Worm (Caenorhabditis elegans) whole organism, L4 larva: Measurements from ENCODE around the gene C16A11.7.
A peak's percentile ranks its signal among the peaks of the same experiment; 100 is the strongest.

Source experiments
- F26F4.8 ChIP-seq: fragments of 200-800 bp; sonication (Bioruptor generic); conservative IDR thresholded peaks from 2 replicates; pipeline ENCODE4 v1.3.6; 2022; ENCODE audit warnings: missing genetic modification characterization, missing compliant biosample characterization
- ama-1 ChIP-seq: fragments of 150-350 bp; optimal IDR thresholded peaks from 2 replicates; lab custom pipeline; 2014; ENCODE audit warnings: inconsistent platforms, mixed read lengths
- dpl-1 ChIP-seq: fragments of 150-350 bp; optimal IDR thresholded peaks from 2 replicates; lab custom pipeline; 2014; ENCODE audit warnings: missing biosample characterization, missing genetic modification reagents, missing genetic modification characterization
- duxl-1 ChIP-seq: sonication (generic microtip); optimal IDR thresholded peaks from 2 replicates; lab custom pipeline; 2016; ENCODE audit warnings: mild to moderate bottlenecking, missing genetic modification characterization, moderate library complexity, missing compliant biosample characterization; ENCODE audit not compliant: poor library complexity
- lsy-2 ChIP-seq, 2 experiments: fragments of 150-350 bp in 1 of 2; sonication (generic microtip) in 1 of 2; optimal IDR thresholded peaks; 2 replicates each; lab custom pipeline; 2014 to 2017; ENCODE audit warnings: missing biosample characterization in 2 of 2, missing genetic modification characterization in 2 of 2
- nhr-237 ChIP-seq: sonication (generic microtip); optimal IDR thresholded peaks from 2 replicates; lab custom pipeline; 2017; ENCODE audit warnings: missing biosample characterization, missing genetic modification characterization
- nhr-6 ChIP-seq: fragments of 150-350 bp; optimal IDR thresholded peaks from 2 replicates; lab custom pipeline; 2014; ENCODE audit warnings: missing biosample characterization, missing genetic modification characterization
- snpc-4 ChIP-seq: fragments of 150-350 bp; optimal IDR thresholded peaks from 2 replicates; lab custom pipeline; 2014; ENCODE audit warnings: missing biosample characterization, missing genetic modification characterization
- zag-1 ChIP-seq: fragments of 150-350 bp; optimal IDR thresholded peaks from 2 replicates; lab custom pipeline; 2014; ENCODE audit warnings: missing biosample characterization, missing genetic modification characterization
- ztf-11 ChIP-seq: fragments of 150-350 bp; optimal IDR thresholded peaks from 2 replicates; lab custom pipeline; 2014; ENCODE audit warnings: missing biosample characterization, missing genetic modification characterization

DNA sequence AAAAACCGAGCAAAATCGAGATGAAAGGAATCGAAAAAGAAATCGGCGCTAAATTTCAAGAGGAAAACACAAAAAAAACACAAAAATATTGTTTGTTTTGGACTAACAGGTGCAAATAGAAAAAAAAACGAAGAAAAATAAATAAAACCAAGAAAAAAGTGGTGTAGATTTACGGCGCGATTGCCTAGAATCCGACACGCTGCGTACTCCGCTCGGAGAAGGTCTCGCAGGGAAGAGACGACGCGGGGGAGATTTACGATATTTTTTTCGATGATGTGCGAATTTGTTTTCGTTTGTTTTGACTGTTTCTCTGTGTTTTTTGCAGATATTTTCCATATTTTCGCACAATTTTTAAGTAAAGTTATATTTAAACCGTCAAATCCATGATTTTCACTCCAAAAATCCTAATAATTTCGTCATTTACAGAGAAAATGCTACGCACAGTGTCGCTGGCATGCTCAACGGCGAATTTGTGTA lies 42.5 kb upstream of the C16A11.7 start, which contains the start of gene sco-1:
- TF ChIP-seq duxl-1 (peak; percentile 88), ztf-11 (tag; lab: Kevin White, UChicago) (no peak), snpc-4 (peak; percentile 60), zag-1 (tag; lab: Kevin White, UChicago) (peak; percentile 42), dpl-1 (GFP tag; lab: Kevin White, UChicago) (peak; percentile 90), nhr-6 (tag; lab: Kevin White, UChicago) (peak; percentile 91), lsy-2 (tag; optimal IDR thresholded peaks at IDR 0.05; lab: Kevin White, UChicago) (peak; percentile 80 to 97), nhr-237 (tag; lab: Kevin White, UChicago) (no peak), F26F4.8 (GFP tag; lab: Robert Waterston, UW) (no peak), ama-1 (lab: Kevin White, UChicago) (peak; percentile 34)
